Worm (Caenorhabditis elegans) whole organism, L4 larva: ENCODE measurements around the gene C37C3.12.

Experiments
- D1046.2 ChIP-seq: fragments of 200-800 bp; sonication (Bioruptor generic); IDR thresholded peaks from 2 replicates; pipeline ENCODE4 v1.3.6; 2022; ENCODE audit warnings: missing genetic modification characterization, missing compliant biosample characterization
- F44E2.7 ChIP-seq: fragments of 200-800 bp; sonication (Bioruptor generic); IDR thresholded peaks from 2 replicates; pipeline ENCODE4 v2.1.2; 2022; ENCODE audit warnings: missing genetic modification characterization, missing compliant biosample characterization
- F49E8.2 ChIP-seq: sonication (generic microtip); optimal IDR thresholded peaks from 2 replicates; lab custom pipeline; 2016; ENCODE audit warnings: missing compliant biosample characterization, mild to moderate bottlenecking, missing genetic modification characterization, borderline replicate concordance
- R02D3.7 ChIP-seq: fragments of 150-350 bp; sonication (generic microtip); optimal IDR thresholded peaks from 3 replicates; lab custom pipeline; 2014; ENCODE audit warnings: missing biosample characterization, missing genetic modification characterization
- aha-1 ChIP-seq: fragments of 150-350 bp; peaks from one replicate; lab custom pipeline; 2014; ENCODE audit warnings: missing biosample characterization, missing genetic modification characterization
- ama-1 ChIP-seq: fragments of 150-350 bp; optimal IDR thresholded peaks from 2 replicates; lab custom pipeline; 2014; ENCODE audit warnings: inconsistent platforms, mixed read lengths
- arid-1 ChIP-seq: fragments of 200-800 bp; sonication (Bioruptor generic); conservative IDR thresholded peaks from 2 replicates; pipeline ENCODE4 v1.3.6; 2022; ENCODE audit warnings: missing genetic modification reagents, missing genetic modification characterization, missing compliant biosample characterization
- attf-4 ChIP-seq: sonication (generic microtip); optimal IDR thresholded peaks from 3 replicates; lab custom pipeline; 2017; ENCODE audit warnings: missing biosample characterization, missing genetic modification characterization
- ceh-32 ChIP-seq: sonication (generic microtip); optimal IDR thresholded peaks from 2 replicates; lab custom pipeline; 2016; ENCODE audit warnings: mild to moderate bottlenecking, missing genetic modification characterization, missing compliant biosample characterization; ENCODE audit not compliant: poor library complexity
- daf-16 ChIP-seq, 3 experiments: sonication (generic microtip); optimal IDR thresholded peaks; 2 replicates each; lab custom pipeline; 2016 to 2017; ENCODE audit warnings: missing genetic modification characterization in 3 of 3, missing genetic modification reagents in 3 of 3, mild to moderate bottlenecking in 2 of 3, missing compliant biosample characterization in 2 of 3, missing biosample characterization in 1 of 3, moderate library complexity in 1 of 3
- daf-8 ChIP-seq: fragments of 200-800 bp; sonication (Bioruptor generic); IDR thresholded peaks from 2 replicates; pipeline ENCODE4 v1.3.6; 2022; ENCODE audit warnings: missing genetic modification characterization, missing compliant biosample characterization
- dmd-6 ChIP-seq: fragments of 200-800 bp; sonication (Bioruptor generic); IDR thresholded peaks from 2 replicates; pipeline ENCODE4 v1.3.6; 2022; ENCODE audit warnings: missing genetic modification reagents, missing genetic modification characterization, missing compliant biosample characterization
- dpl-1 ChIP-seq: fragments of 150-350 bp; optimal IDR thresholded peaks from 2 replicates; lab custom pipeline; 2014; ENCODE audit warnings: missing biosample characterization, missing genetic modification reagents, missing genetic modification characterization
- duxl-1 ChIP-seq: sonication (generic microtip); optimal IDR thresholded peaks from 2 replicates; lab custom pipeline; 2016; ENCODE audit warnings: mild to moderate bottlenecking, missing genetic modification characterization, moderate library complexity, missing compliant biosample characterization; ENCODE audit not compliant: poor library complexity
- egl-43 ChIP-seq: fragments of 200-800 bp; sonication (Bioruptor generic); IDR thresholded peaks from 2 replicates; pipeline ENCODE4 v1.3.6; 2022; ENCODE audit warnings: missing genetic modification reagents, missing genetic modification characterization, missing compliant biosample characterization
- fos-1 ChIP-seq: fragments of 150-350 bp; optimal IDR thresholded peaks from 2 replicates; lab custom pipeline; 2014; ENCODE audit warnings: missing biosample characterization, missing genetic modification characterization
- hlh-11 ChIP-seq: fragments of 200-800 bp; sonication (Bioruptor generic); optimal IDR thresholded peaks from 2 replicates; lab custom pipeline; 2018; ENCODE audit warnings: mild to moderate bottlenecking, missing genetic modification characterization, missing compliant biosample characterization
- hlh-30 ChIP-seq: sonication (generic microtip); optimal IDR thresholded peaks from 2 replicates; lab custom pipeline; 2017; ENCODE audit warnings: antibody characterized with exemption, mild to moderate bottlenecking, missing genetic modification characterization, missing compliant biosample characterization; ENCODE audit not compliant: insufficient read depth
- hmg-1.1 ChIP-seq: fragments of 200-800 bp; sonication (Bioruptor generic); IDR thresholded peaks from 2 replicates; pipeline ENCODE4 v1.3.6; 2022; ENCODE audit warnings: missing genetic modification reagents, missing genetic modification characterization, missing compliant biosample characterization
- lin-1 ChIP-seq: fragments of 200-800 bp; sonication (Bioruptor generic); IDR thresholded peaks from 2 replicates; pipeline ENCODE4 v1.3.6; 2022; ENCODE audit warnings: missing genetic modification reagents, missing genetic modification characterization, missing compliant biosample characterization
- lin-38 ChIP-seq: fragments of 200-800 bp; sonication (Bioruptor generic); IDR thresholded peaks from 2 replicates; pipeline ENCODE4 v1.3.6; 2022; ENCODE audit warnings: missing genetic modification reagents, missing genetic modification characterization, missing compliant biosample characterization
- madf-5 ChIP-seq, 2 experiments: fragments of 200-800 bp; sonication (Bioruptor generic); IDR thresholded peaks; 2 replicates each; pipeline ENCODE4 v1.3.6; 2022; ENCODE audit warnings: missing compliant biosample characterization in 2 of 2, missing genetic modification characterization in 2 of 2
- madf-9 ChIP-seq: fragments of 200-800 bp; sonication (Bioruptor generic); conservative IDR thresholded peaks from 2 replicates; pipeline ENCODE4 v1.3.6; 2022; ENCODE audit warnings: missing genetic modification reagents, missing genetic modification characterization, missing compliant biosample characterization
- mdl-1 ChIP-seq, 2 experiments: fragments of 150-350 bp in 1 of 2; sonication (generic microtip) in 1 of 2; optimal IDR thresholded peaks; 2 replicates each; lab custom pipeline; 2014 to 2017; ENCODE audit warnings: missing biosample characterization in 2 of 2, missing genetic modification characterization in 2 of 2
- mdt-29 ChIP-seq: fragments of 200-800 bp; sonication (Bioruptor generic); IDR thresholded peaks from 2 replicates; pipeline ENCODE4 v1.3.6; 2022; ENCODE audit warnings: missing genetic modification reagents, missing genetic modification characterization, missing compliant biosample characterization
- mep-1 ChIP-seq: fragments of 150-350 bp; sonication (generic microtip); optimal IDR thresholded peaks from 3 replicates; lab custom pipeline; 2014; ENCODE audit warnings: missing biosample characterization, missing genetic modification characterization
- nhr-10 ChIP-seq: fragments of 150-350 bp; optimal IDR thresholded peaks from 2 replicates; lab custom pipeline; 2014; ENCODE audit warnings: missing biosample characterization, missing genetic modification characterization
- nhr-102 ChIP-seq: sonication (generic microtip); optimal IDR thresholded peaks from 2 replicates; lab custom pipeline; 2016; ENCODE audit warnings: mild to moderate bottlenecking, missing genetic modification characterization, moderate library complexity, missing compliant biosample characterization
- nhr-237 ChIP-seq: sonication (generic microtip); optimal IDR thresholded peaks from 2 replicates; lab custom pipeline; 2017; ENCODE audit warnings: missing biosample characterization, missing genetic modification characterization
- nhr-25 ChIP-seq: sonication (generic microtip); optimal IDR thresholded peaks from 2 replicates; lab custom pipeline; 2017; ENCODE audit warnings: missing genetic modification characterization, mild to moderate bottlenecking, missing compliant biosample characterization, antibody characterized with exemption, moderate library complexity, borderline replicate concordance; ENCODE audit not compliant: insufficient read depth
- nhr-28 ChIP-seq: fragments of 150-350 bp; optimal IDR thresholded peaks from 2 replicates; lab custom pipeline; 2014; ENCODE audit warnings: missing biosample characterization, missing genetic modification characterization
- nhr-42 ChIP-seq: fragments of 200-800 bp; sonication (Bioruptor generic); IDR thresholded peaks from 2 replicates; pipeline ENCODE4 v1.3.6; 2022; ENCODE audit warnings: missing genetic modification characterization, missing compliant biosample characterization
- nhr-77 ChIP-seq: fragments of 150-350 bp; optimal IDR thresholded peaks from 2 replicates; lab custom pipeline; 2014; ENCODE audit warnings: missing biosample characterization, missing genetic modification characterization
- pha-4 ChIP-seq, 2 experiments: fragments of 150-350 bp in 1 of 2; fragments of 200-800 bp in 1 of 2; sonication (Bioruptor generic) in 1 of 2; IDR thresholded peaks in 1 of 2; optimal IDR thresholded peaks in 1 of 2; 2 replicates each; pipeline versions ENCODE4 v1.3.6 to Lab custom; 2014 to 2022; ENCODE audit warnings: missing genetic modification characterization in 2 of 2, missing genetic modification reagents in 2 of 2, missing biosample characterization in 1 of 2, missing compliant biosample characterization in 1 of 2
- pqm-1 ChIP-seq: sonication (generic microtip); optimal IDR thresholded peaks from 2 replicates; lab custom pipeline; 2017; ENCODE audit warnings: missing biosample characterization, missing genetic modification characterization
- rbr-2 ChIP-seq: sonication (generic microtip); optimal IDR thresholded peaks from 2 replicates; lab custom pipeline; 2016; ENCODE audit warnings: missing genotype, missing genetic modification characterization, missing compliant biosample characterization
- set-16 ChIP-seq: fragments of 200-800 bp; sonication (Bioruptor generic); IDR thresholded peaks from 2 replicates; pipeline ENCODE4 v1.3.6; 2022; ENCODE audit warnings: missing genetic modification reagents, missing genetic modification characterization, missing compliant biosample characterization
- snpc-1.2 ChIP-seq: fragments of 200-800 bp; sonication (Bioruptor generic); IDR thresholded peaks from 2 replicates; pipeline ENCODE4 v1.3.6; 2022; ENCODE audit warnings: missing genetic modification reagents, missing genetic modification characterization, missing compliant biosample characterization
- snpc-4 ChIP-seq: fragments of 150-350 bp; optimal IDR thresholded peaks from 2 replicates; lab custom pipeline; 2014; ENCODE audit warnings: missing biosample characterization, missing genetic modification characterization
- spr-1 ChIP-seq: sonication (generic microtip); optimal IDR thresholded peaks from 2 replicates; lab custom pipeline; 2016; ENCODE audit warnings: mild to moderate bottlenecking, missing genetic modification characterization, missing compliant biosample characterization
- spr-3 ChIP-seq: fragments of 200-800 bp; sonication (Bioruptor generic); optimal IDR thresholded peaks from 2 replicates; lab custom pipeline; 2018; ENCODE audit warnings: mild to moderate bottlenecking, missing genetic modification characterization, missing compliant biosample characterization
- unc-39 ChIP-seq: sonication (generic microtip); optimal IDR thresholded peaks from 2 replicates; lab custom pipeline; 2017; ENCODE audit warnings: missing biosample characterization, missing genetic modification characterization
- vab-7 ChIP-seq: fragments of 200-800 bp; sonication (Bioruptor generic); IDR thresholded peaks from 2 replicates; pipeline ENCODE4 v1.3.6; 2022; ENCODE audit warnings: missing genetic modification reagents, missing genetic modification characterization, missing compliant biosample characterization
- zip-11 ChIP-seq: fragments of 200-800 bp; sonication (Bioruptor generic); IDR thresholded peaks from 2 replicates; pipeline ENCODE4 v1.3.6; 2022; ENCODE audit warnings: missing genetic modification characterization, missing compliant biosample characterization
- ztf-11 ChIP-seq: fragments of 150-350 bp; optimal IDR thresholded peaks from 2 replicates; lab custom pipeline; 2014; ENCODE audit warnings: missing biosample characterization, missing genetic modification characterization

The C37C3.12 gene

DNA sequence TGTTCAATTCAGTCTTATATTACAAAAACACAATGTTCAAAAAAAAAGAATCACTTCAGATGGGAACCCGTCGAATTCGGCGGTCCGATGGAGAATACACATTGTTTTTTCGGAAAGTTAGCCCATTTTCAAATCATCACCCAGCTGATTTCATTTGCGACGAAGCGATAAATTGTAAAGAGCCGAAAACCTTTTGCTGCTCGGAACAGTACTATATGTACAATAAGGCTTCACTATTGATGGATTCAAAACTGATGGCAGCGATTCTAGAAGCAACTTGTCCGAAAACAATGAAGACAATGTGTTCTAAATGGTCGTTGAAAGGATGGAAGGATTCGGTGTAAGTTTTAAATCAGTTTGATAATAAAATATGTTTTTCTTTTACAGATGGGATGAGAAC lies 18.5 kb upstream of the C37C3.12 start, which contains the start of gene C37C3.1 (continued):
- TF ChIP-seq lin-38 (GFP tag; lab: Robert Waterston, UW) (peak; percentile 57), nhr-77 (tag; lab: Kevin White, UChicago) (no peak), zip-11 (no peak), mep-1 (tag; lab: Kevin White, UChicago) (peak; percentile 35), snpc-1.2 (peak; percentile 23; the same call in 1 of the 2 replicates), unc-39 (tag; lab: Kevin White, UChicago) (no peak), arid-1 (GFP tag; lab: Robert Waterston, UW) (peak; percentile 57; the same call in 1 of the 2 replicates), egl-43 (GFP tag; lab: Robert Waterston, UW) (no peak), spr-3 (GFP tag; lab: Kevin White, UChicago) (peak; percentile 13), spr-1 (tag; lab: Kevin White, UChicago) (peak; percentile 19), F49E8.2 (tag; lab: Kevin White, UChicago) (peak; percentile 17)

DNA sequence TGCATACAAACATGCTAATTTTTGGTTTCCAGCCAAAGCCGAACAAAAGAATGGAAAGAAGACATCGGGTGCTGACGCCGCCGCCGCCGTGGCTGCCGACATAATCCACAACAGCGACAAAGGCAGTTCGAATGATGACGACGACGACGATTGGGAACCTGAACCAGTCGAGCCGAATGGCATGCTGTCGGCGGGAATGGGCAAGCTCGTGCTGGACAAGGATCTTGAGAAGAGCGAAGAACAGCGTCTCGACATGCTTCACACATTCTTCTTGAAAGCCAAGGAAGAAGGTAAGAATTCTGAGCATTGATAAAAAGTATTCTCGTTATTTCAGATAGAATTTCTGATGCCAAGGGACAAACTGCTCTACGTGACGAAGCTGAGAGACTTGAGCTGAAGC lies 17.3 kb upstream of the C37C3.12 start:
- TF ChIP-seq R02D3.7: no peak
- no peak for TF ChIP-seq mdl-1 (tag; optimal IDR thresholded peaks at IDR 0.05; lab: Kevin White, UChicago)
- TF ChIP-seq vab-7 (GFP tag; lab: Robert Waterston, UW): no peak
- peak; percentile 38; the same call in 1 of the 2 replicates for TF ChIP-seq set-16 (GFP tag; lab: Robert Waterston, UW)
- no peak for TF ChIP-seq lin-1 (GFP tag; lab: Robert Waterston, UW)
- TF ChIP-seq ama-1: no peak
- no peak for TF ChIP-seq pha-4 (GFP tag; IDR thresholded peaks at IDR 0.05; lab: Robert Waterston, UW)
- no peak for TF ChIP-seq pha-4 (tag; optimal IDR thresholded peaks at IDR 0.05; lab: Kevin White, UChicago)

DNA sequence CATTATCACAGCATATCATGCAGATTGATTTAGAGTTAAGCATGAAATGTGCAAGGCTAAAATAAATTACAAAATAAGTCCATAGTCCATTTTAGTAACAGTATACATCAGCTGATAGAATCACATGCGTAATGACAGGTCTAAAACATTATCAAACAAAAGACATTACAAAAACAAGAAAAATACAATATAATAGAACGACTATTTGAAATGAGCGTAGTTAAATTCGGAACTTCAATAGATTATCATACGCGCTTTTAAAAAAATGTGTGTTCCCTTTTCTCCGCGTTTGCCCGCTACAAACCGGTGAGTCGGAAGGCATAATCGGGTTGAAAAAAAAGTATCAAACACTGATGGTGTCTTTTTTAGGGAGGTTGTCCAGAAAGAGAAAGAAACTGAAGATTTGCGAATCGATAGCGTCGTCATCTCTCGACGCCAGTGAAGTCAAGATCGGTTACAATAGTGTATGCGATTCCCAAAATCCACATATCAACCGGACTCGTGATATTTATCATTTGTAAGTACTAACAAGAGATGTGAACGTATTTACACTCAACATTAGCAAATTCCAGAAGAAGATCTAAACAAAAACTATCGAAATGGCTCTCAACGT lies 16.1 kb upstream of the C37C3.12 start, which contains the start of gene C37C3.2:
Gene C37C3.2 (plus strand): TSS at position 563 of the 613 bp plus-strand sequence.
- TF ChIP-seq mdt-29 (GFP tag; lab: Robert Waterston, UW) (no peak), ztf-11 (tag; lab: Kevin White, UChicago) (no peak), madf-9 (GFP tag; lab: Robert Waterston, UW) (no peak), hmg-1.1 (GFP tag; lab: Robert Waterston, UW) (no peak), D1046.2 (GFP tag; lab: Robert Waterston, UW) (no peak), arid-1 (GFP tag; lab: Robert Waterston, UW) (0 out of 2 replicates have a peak, but pooled peaks have one; percentile 15), mdl-1 (tag; optimal IDR thresholded peaks at IDR 0.05; lab: Kevin White, UChicago) (no peak), set-16 (GFP tag; lab: Robert Waterston, UW) (no peak), pqm-1 (no peak), duxl-1 (peak; percentile 19), hlh-11 (tag; lab: Kevin White, UChicago) (no peak), nhr-25 (tag; lab: Kevin White, UChicago) (no peak), fos-1 (tag; lab: Kevin White, UChicago) (no peak), hlh-30 (tag; lab: Kevin White, UChicago) (peak; percentile 8), madf-5 (GFP tag; IDR thresholded peaks at IDR 0.05; lab: Robert Waterston, UW) (no peak), nhr-102 (tag; lab: Kevin White, UChicago) (no peak), nhr-28 (tag; lab: Kevin White, UChicago) (no peak), dmd-6 (GFP tag; lab: Robert Waterston, UW) (no peak), daf-16 (GFP tag; optimal IDR thresholded peaks at IDR 0.05; lab: Kevin White, UChicago) (no peak), daf-16 (tag; optimal IDR thresholded peaks at IDR 0.05; lab: Kevin White, UChicago) (peak; percentile 8), daf-8 (GFP tag; lab: Robert Waterston, UW) (no peak), nhr-42 (GFP tag; lab: Robert Waterston, UW) (no peak), F44E2.7 (GFP tag; lab: Robert Waterston, UW) (0 out of 2 replicates have a peak, but pooled peaks have one; percentile 54), nhr-10 (tag; lab: Kevin White, UChicago) (no peak), attf-4 (tag; lab: Kevin White, UChicago) (no peak), lin-38 (GFP tag; lab: Robert Waterston, UW) (peak; percentile 3; the same call in 1 of the 2 replicates), mep-1 (tag; lab: Kevin White, UChicago) (no peak), nhr-237 (no peak), spr-1 (tag; lab: Kevin White, UChicago) (peak; percentile 2), aha-1 (tag; lab: Kevin White, UChicago) (peak; percentile 61), snpc-4 (tag; lab: Kevin White, UChicago) (no peak), ceh-32 (tag; lab: Kevin White, UChicago) (no peak), rbr-2 (tag; lab: Kevin White, UChicago) (no peak), nhr-77 (tag; lab: Kevin White, UChicago) (peak; percentile 51), dpl-1 (GFP tag; lab: Kevin White, UChicago) (no peak)
